Worm (Caenorhabditis elegans) whole organism, L4 larva: ENCODE data around the gene col-151.
A peak's percentile ranks its signal among the peaks of the same experiment; 100 is the strongest.

Experiments
- D1046.2 ChIP-seq: fragments of 200-800 bp; sonication (Bioruptor generic); IDR thresholded peaks from 2 replicates; pipeline ENCODE4 v1.3.6; 2022; ENCODE audit warnings: missing genetic modification characterization, missing compliant biosample characterization
- F37D6.2 ChIP-seq: sonication (generic microtip); optimal IDR thresholded peaks from 2 replicates; lab custom pipeline; 2016; ENCODE audit warnings: mild to moderate bottlenecking, missing genetic modification characterization, missing compliant biosample characterization
- F44E2.7 ChIP-seq: fragments of 200-800 bp; sonication (Bioruptor generic); IDR thresholded peaks from 2 replicates; pipeline ENCODE4 v2.1.2; 2022; ENCODE audit warnings: missing genetic modification characterization, missing compliant biosample characterization
- T26A8.4 ChIP-seq: fragments of 200-800 bp; sonication (Bioruptor generic); IDR thresholded peaks from 2 replicates; pipeline ENCODE4 v1.3.6; 2022; ENCODE audit warnings: missing genetic modification characterization, missing compliant biosample characterization
- Y48G9A.11 ChIP-seq: fragments of 200-800 bp; sonication (Bioruptor generic); IDR thresholded peaks from 2 replicates; pipeline ENCODE4 v1.3.6; 2022; ENCODE audit warnings: missing genetic modification reagents, missing genetic modification characterization, missing compliant biosample characterization
- Y75B8A.6 ChIP-seq: fragments of 200-800 bp; sonication (Bioruptor generic); IDR thresholded peaks from 2 replicates; pipeline ENCODE4 v1.3.6; 2022; ENCODE audit warnings: missing genetic modification reagents, missing genetic modification characterization, missing compliant biosample characterization
- ZK546.5 ChIP-seq, 2 experiments: sonication (generic microtip); optimal IDR thresholded peaks; 2 replicates each; lab custom pipeline; 2017; ENCODE audit warnings: missing biosample characterization in 2 of 2, missing genetic modification characterization in 2 of 2
- aha-1 ChIP-seq: fragments of 150-350 bp; peaks from one replicate; lab custom pipeline; 2014; ENCODE audit warnings: missing biosample characterization, missing genetic modification characterization
- aly-2 ChIP-seq: sonication (generic microtip); optimal IDR thresholded peaks from 2 replicates; lab custom pipeline; 2018; ENCODE audit warnings: missing biosample characterization, missing genetic modification characterization
- ama-1 ChIP-seq: fragments of 150-350 bp; optimal IDR thresholded peaks from 2 replicates; lab custom pipeline; 2014; ENCODE audit warnings: inconsistent platforms, mixed read lengths
- attf-4 ChIP-seq: sonication (generic microtip); optimal IDR thresholded peaks from 3 replicates; lab custom pipeline; 2017; ENCODE audit warnings: missing biosample characterization, missing genetic modification characterization
- ceh-28 ChIP-seq: fragments of 150-350 bp; optimal IDR thresholded peaks from 2 replicates; lab custom pipeline; 2014; ENCODE audit warnings: missing biosample characterization, missing genetic modification reagents, missing genetic modification characterization
- ces-1 ChIP-seq: fragments of 150-350 bp; sonication (generic microtip); optimal IDR thresholded peaks from 4 replicates; lab custom pipeline; 2014; ENCODE audit warnings: missing biosample characterization, missing genetic modification reagents, missing genetic modification characterization
- cey-2 ChIP-seq: sonication (generic microtip); optimal IDR thresholded peaks from 3 replicates; lab custom pipeline; 2017; ENCODE audit warnings: missing genetic modification characterization, mild to moderate bottlenecking, missing compliant biosample characterization, antibody characterized with exemption, borderline replicate concordance; ENCODE audit not compliant: insufficient read depth
- ctbp-1 ChIP-seq: fragments of 200-800 bp; sonication (Bioruptor generic); IDR thresholded peaks from 2 replicates; pipeline ENCODE4 v1.3.6; 2022; ENCODE audit warnings: missing genetic modification reagents, missing genetic modification characterization, missing compliant biosample characterization
- daf-16 ChIP-seq, 3 experiments: sonication (generic microtip); optimal IDR thresholded peaks; 2 replicates each; lab custom pipeline; 2016 to 2017; ENCODE audit warnings: missing genetic modification characterization in 3 of 3, missing genetic modification reagents in 3 of 3, mild to moderate bottlenecking in 2 of 3, missing compliant biosample characterization in 2 of 3, missing biosample characterization in 1 of 3, moderate library complexity in 1 of 3
- daf-8 ChIP-seq: fragments of 200-800 bp; sonication (Bioruptor generic); IDR thresholded peaks from 2 replicates; pipeline ENCODE4 v1.3.6; 2022; ENCODE audit warnings: missing genetic modification characterization, missing compliant biosample characterization
- dmd-9 ChIP-seq: fragments of 200-800 bp; sonication (Bioruptor generic); IDR thresholded peaks from 2 replicates; pipeline ENCODE4 v1.3.6; 2022; ENCODE audit warnings: missing genetic modification reagents, missing genetic modification characterization, missing compliant biosample characterization
- dpl-1 ChIP-seq: fragments of 150-350 bp; optimal IDR thresholded peaks from 2 replicates; lab custom pipeline; 2014; ENCODE audit warnings: missing biosample characterization, missing genetic modification reagents, missing genetic modification characterization
- duxl-1 ChIP-seq: sonication (generic microtip); optimal IDR thresholded peaks from 2 replicates; lab custom pipeline; 2016; ENCODE audit warnings: mild to moderate bottlenecking, missing genetic modification characterization, moderate library complexity, missing compliant biosample characterization; ENCODE audit not compliant: poor library complexity
- dve-1 ChIP-seq: sonication (generic microtip); optimal IDR thresholded peaks from 2 replicates; lab custom pipeline; 2017; ENCODE audit warnings: antibody characterized with exemption, mild to moderate bottlenecking, missing genetic modification characterization, missing compliant biosample characterization; ENCODE audit not compliant: insufficient read depth
- egl-43 ChIP-seq: fragments of 200-800 bp; sonication (Bioruptor generic); IDR thresholded peaks from 2 replicates; pipeline ENCODE4 v1.3.6; 2022; ENCODE audit warnings: missing genetic modification reagents, missing genetic modification characterization, missing compliant biosample characterization
- fos-1 ChIP-seq: fragments of 150-350 bp; optimal IDR thresholded peaks from 2 replicates; lab custom pipeline; 2014; ENCODE audit warnings: missing biosample characterization, missing genetic modification characterization
- gei-8 ChIP-seq: fragments of 200-800 bp; sonication (Bioruptor generic); optimal IDR thresholded peaks from 2 replicates; lab custom pipeline; 2018; ENCODE audit warnings: mild to moderate bottlenecking, missing genetic modification characterization, missing compliant biosample characterization
- hif-1 ChIP-seq, 2 experiments: sonication (generic microtip); optimal IDR thresholded peaks; 2 replicates each; lab custom pipeline; 2016 to 2017; ENCODE audit warnings: missing compliant biosample characterization in 2 of 2, missing genetic modification characterization in 2 of 2, missing genetic modification reagents in 2 of 2, missing genotype in 2 of 2, mild to moderate bottlenecking in 1 of 2
- lin-13 ChIP-seq: fragments of 150-350 bp; optimal IDR thresholded peaks from 2 replicates; lab custom pipeline; 2014; ENCODE audit warnings: missing biosample characterization, missing genetic modification reagents, missing genetic modification characterization
- lin-15B ChIP-seq: fragments of 150-350 bp; sonication (generic microtip); optimal IDR thresholded peaks from 3 replicates; lab custom pipeline; 2014; ENCODE audit warnings: missing biosample characterization, missing genetic modification characterization
- lir-3 ChIP-seq: sonication (generic microtip); optimal IDR thresholded peaks from 2 replicates; lab custom pipeline; 2016; ENCODE audit warnings: mild to moderate bottlenecking, missing genetic modification characterization, missing compliant biosample characterization
- madf-5 ChIP-seq, 2 experiments: fragments of 200-800 bp; sonication (Bioruptor generic); IDR thresholded peaks; 2 replicates each; pipeline ENCODE4 v1.3.6; 2022; ENCODE audit warnings: missing compliant biosample characterization in 2 of 2, missing genetic modification characterization in 2 of 2
- madf-9 ChIP-seq: fragments of 200-800 bp; sonication (Bioruptor generic); conservative IDR thresholded peaks from 2 replicates; pipeline ENCODE4 v1.3.6; 2022; ENCODE audit warnings: missing genetic modification reagents, missing genetic modification characterization, missing compliant biosample characterization
- mes-2 ChIP-seq: sonication (generic microtip); optimal IDR thresholded peaks from 2 replicates; lab custom pipeline; 2016; ENCODE audit warnings: missing genotype, mild to moderate bottlenecking, missing genetic modification characterization, missing compliant biosample characterization; ENCODE audit not compliant: poor library complexity, severe bottlenecking
- nhr-10 ChIP-seq: fragments of 150-350 bp; optimal IDR thresholded peaks from 2 replicates; lab custom pipeline; 2014; ENCODE audit warnings: missing biosample characterization, missing genetic modification characterization
- nhr-102 ChIP-seq: sonication (generic microtip); optimal IDR thresholded peaks from 2 replicates; lab custom pipeline; 2016; ENCODE audit warnings: mild to moderate bottlenecking, missing genetic modification characterization, moderate library complexity, missing compliant biosample characterization
- nhr-11 ChIP-seq: fragments of 150-350 bp; optimal IDR thresholded peaks from 2 replicates; lab custom pipeline; 2014; ENCODE audit warnings: missing biosample characterization, missing genetic modification characterization
- nhr-111 ChIP-seq: fragments of 200-800 bp; sonication (Bioruptor generic); optimal IDR thresholded peaks from 2 replicates; lab custom pipeline; 2018; ENCODE audit warnings: mild to moderate bottlenecking, missing genetic modification characterization, missing compliant biosample characterization
- nhr-42 ChIP-seq: fragments of 200-800 bp; sonication (Bioruptor generic); IDR thresholded peaks from 2 replicates; pipeline ENCODE4 v1.3.6; 2022; ENCODE audit warnings: missing genetic modification characterization, missing compliant biosample characterization
- pha-4 ChIP-seq, 2 experiments: fragments of 150-350 bp in 1 of 2; fragments of 200-800 bp in 1 of 2; sonication (Bioruptor generic) in 1 of 2; IDR thresholded peaks in 1 of 2; optimal IDR thresholded peaks in 1 of 2; 2 replicates each; pipeline versions ENCODE4 v1.3.6 to Lab custom; 2014 to 2022; ENCODE audit warnings: missing genetic modification characterization in 2 of 2, missing genetic modification reagents in 2 of 2, missing biosample characterization in 1 of 2, missing compliant biosample characterization in 1 of 2
- php-3 ChIP-seq: fragments of 200-800 bp; sonication (Bioruptor generic); IDR thresholded peaks from 2 replicates; pipeline ENCODE4 v1.3.6; 2022; ENCODE audit warnings: missing genetic modification reagents, missing genetic modification characterization, missing compliant biosample characterization
- pqm-1 ChIP-seq: sonication (generic microtip); optimal IDR thresholded peaks from 2 replicates; lab custom pipeline; 2017; ENCODE audit warnings: missing biosample characterization, missing genetic modification characterization
- rbr-2 ChIP-seq: sonication (generic microtip); optimal IDR thresholded peaks from 2 replicates; lab custom pipeline; 2016; ENCODE audit warnings: missing genotype, missing genetic modification characterization, missing compliant biosample characterization
- set-16 ChIP-seq: fragments of 200-800 bp; sonication (Bioruptor generic); IDR thresholded peaks from 2 replicates; pipeline ENCODE4 v1.3.6; 2022; ENCODE audit warnings: missing genetic modification reagents, missing genetic modification characterization, missing compliant biosample characterization
- skn-1 ChIP-seq: fragments of 150-350 bp; optimal IDR thresholded peaks from 2 replicates; lab custom pipeline; 2014; ENCODE audit warnings: missing biosample characterization, missing genetic modification characterization
- snpc-1.2 ChIP-seq: fragments of 200-800 bp; sonication (Bioruptor generic); IDR thresholded peaks from 2 replicates; pipeline ENCODE4 v1.3.6; 2022; ENCODE audit warnings: missing genetic modification reagents, missing genetic modification characterization, missing compliant biosample characterization
- snpc-4 ChIP-seq: fragments of 150-350 bp; optimal IDR thresholded peaks from 2 replicates; lab custom pipeline; 2014; ENCODE audit warnings: missing biosample characterization, missing genetic modification characterization
- spr-1 ChIP-seq: sonication (generic microtip); optimal IDR thresholded peaks from 2 replicates; lab custom pipeline; 2016; ENCODE audit warnings: mild to moderate bottlenecking, missing genetic modification characterization, missing compliant biosample characterization
- spr-3 ChIP-seq: fragments of 200-800 bp; sonication (Bioruptor generic); optimal IDR thresholded peaks from 2 replicates; lab custom pipeline; 2018; ENCODE audit warnings: mild to moderate bottlenecking, missing genetic modification characterization, missing compliant biosample characterization
- zag-1 ChIP-seq: fragments of 150-350 bp; optimal IDR thresholded peaks from 2 replicates; lab custom pipeline; 2014; ENCODE audit warnings: missing biosample characterization, missing genetic modification characterization
- zfp-2 ChIP-seq: sonication (generic microtip); optimal IDR thresholded peaks from 2 replicates; lab custom pipeline; 2016; ENCODE audit warnings: mild to moderate bottlenecking, missing genetic modification characterization, missing compliant biosample characterization
- zfp-3 ChIP-seq: fragments of 200-800 bp; sonication (Bioruptor generic); conservative IDR thresholded peaks from 2 replicates; pipeline ENCODE4 v1.3.6; 2022; ENCODE audit warnings: missing genetic modification reagents, missing genetic modification characterization, missing compliant biosample characterization
- ztf-11 ChIP-seq: fragments of 150-350 bp; optimal IDR thresholded peaks from 2 replicates; lab custom pipeline; 2014; ENCODE audit warnings: missing biosample characterization, missing genetic modification characterization

The col-151 gene

ce11 chrV:10352928-10353427, 42.0 kb downstream of the col-151 start, which contains the start of gene nol-56 (continued):
- TF ChIP-seq ctbp-1: 0 out of 2 replicates have a peak, but pooled peaks have one; percentile 36
- peak; percentile 52 for TF ChIP-seq lin-13 (GFP tag; lab: Kevin White, UChicago)
- TF ChIP-seq T26A8.4 (GFP tag; lab: Robert Waterston, UW): no peak
- no peak for TF ChIP-seq aha-1 (tag; lab: Kevin White, UChicago)
- TF ChIP-seq spr-3 (GFP tag; lab: Kevin White, UChicago): no peak
- TF ChIP-seq Y48G9A.11 (GFP tag; lab: Robert Waterston, UW): no peak
- no peak for TF ChIP-seq set-16 (GFP tag; lab: Robert Waterston, UW)
- no peak for TF ChIP-seq daf-8 (GFP tag; lab: Robert Waterston, UW)
- no peak for TF ChIP-seq aly-2 (tag; lab: Kevin White, UChicago)
- no peak for TF ChIP-seq ama-1 (lab: Kevin White, UChicago)
- peak; percentile 22 for TF ChIP-seq zfp-2 (tag; lab: Kevin White, UChicago)
- no peak for TF ChIP-seq ceh-28 (tag; lab: Kevin White, UChicago)
- TF ChIP-seq lir-3: no peak
- 0 out of 2 replicates have a peak, but pooled peaks have one; percentile 8 for TF ChIP-seq nhr-42 (GFP tag; lab: Robert Waterston, UW)
- no peak for TF ChIP-seq attf-4 (tag; lab: Kevin White, UChicago)
- no peak for TF ChIP-seq zfp-3 (GFP tag; lab: Robert Waterston, UW)
- TF ChIP-seq nhr-102: peak; percentile 34
- TF ChIP-seq nhr-111 (GFP tag; lab: Kevin White, UChicago): no peak
- TF ChIP-seq mes-2 (tag; lab: Kevin White, UChicago): peak; percentile 93
- TF ChIP-seq ZK546.5 (tag; optimal IDR thresholded peaks at IDR 0.05; lab: Kevin White, UChicago): peak in 1 of 2 experiments; percentile 24
- TF ChIP-seq duxl-1 (tag; lab: Kevin White, UChicago): peak; percentile 36
- peak; percentile 10 to 58 for TF ChIP-seq hif-1 (tag; optimal IDR thresholded peaks at IDR 0.05; lab: Kevin White, UChicago)
- peak; percentile 65; the same call in 1 of the 2 replicates for TF ChIP-seq pha-4 (GFP tag; IDR thresholded peaks at IDR 0.05; lab: Robert Waterston, UW)
- TF ChIP-seq pha-4 (tag; optimal IDR thresholded peaks at IDR 0.05; lab: Kevin White, UChicago): peak; percentile 32
- peak; percentile 71 for TF ChIP-seq rbr-2 (tag; lab: Kevin White, UChicago)
- TF ChIP-seq madf-9: no peak
- TF ChIP-seq dve-1 (tag; lab: Kevin White, UChicago): peak; percentile 82
- TF ChIP-seq egl-43 (GFP tag; lab: Robert Waterston, UW): no peak
- no peak for TF ChIP-seq snpc-4
- no peak for TF ChIP-seq madf-5 (GFP tag; IDR thresholded peaks at IDR 0.05; lab: Robert Waterston, UW)
- TF ChIP-seq ces-1: no peak
- TF ChIP-seq spr-1 (tag; lab: Kevin White, UChicago): peak; percentile 52
- TF ChIP-seq skn-1 (tag; lab: Kevin White, UChicago): no peak
- TF ChIP-seq nhr-10 (tag; lab: Kevin White, UChicago): no peak
- TF ChIP-seq snpc-1.2 (GFP tag; lab: Robert Waterston, UW): no peak
- peak; percentile 47 for TF ChIP-seq F37D6.2 (tag; lab: Kevin White, UChicago)
- TF ChIP-seq Y75B8A.6 (GFP tag; lab: Robert Waterston, UW): no peak
- TF ChIP-seq nhr-11 (tag; lab: Kevin White, UChicago): peak; percentile 62
- TF ChIP-seq gei-8 (GFP tag; lab: Kevin White, UChicago): no peak
- TF ChIP-seq daf-16 (GFP tag; optimal IDR thresholded peaks at IDR 0.05; lab: Kevin White, UChicago): peak in 1 of 2 experiments; percentile 4
- peak; percentile 62 for TF ChIP-seq daf-16 (tag; optimal IDR thresholded peaks at IDR 0.05; lab: Kevin White, UChicago)
- TF ChIP-seq lin-15B (tag; lab: Kevin White, UChicago): no peak
- TF ChIP-seq fos-1 (tag; lab: Kevin White, UChicago): no peak
- TF ChIP-seq F44E2.7 (GFP tag; lab: Robert Waterston, UW): no peak
- TF ChIP-seq cey-2 (tag; lab: Kevin White, UChicago): no peak
- no peak for TF ChIP-seq pqm-1
- peak; percentile 89 for TF ChIP-seq dpl-1 (GFP tag; lab: Kevin White, UChicago)
- no peak for TF ChIP-seq zag-1 (tag; lab: Kevin White, UChicago)
- TF ChIP-seq dmd-9 (GFP tag; lab: Robert Waterston, UW): 0 out of 2 replicates have a peak, but pooled peaks have one; percentile 57
- TF ChIP-seq D1046.2 (GFP tag; lab: Robert Waterston, UW): no peak
- no peak for TF ChIP-seq php-3
- TF ChIP-seq ztf-11 (tag; lab: Kevin White, UChicago): no peak
